Fruit fly (Drosophila melanogaster): Measurements from ENCODE around the gene Osi13.

DNA sequence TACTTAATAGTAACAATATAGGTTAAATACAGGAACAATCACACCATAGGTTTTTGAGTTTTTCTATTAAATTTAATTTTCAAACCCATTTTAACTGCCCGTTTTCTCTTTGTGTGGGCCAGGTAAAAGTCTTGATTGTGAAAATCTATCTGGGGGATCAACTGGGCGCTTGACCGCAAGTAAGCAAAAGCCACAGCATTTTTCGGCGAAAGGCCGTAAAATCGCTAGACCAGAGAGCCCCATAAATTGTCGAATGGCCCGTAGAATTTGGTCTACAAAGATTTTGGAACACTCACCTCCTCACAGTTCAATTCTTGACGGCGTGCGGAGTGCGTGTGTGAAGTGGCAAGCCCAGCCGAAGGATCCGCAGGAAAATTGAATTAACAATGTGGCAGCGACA lies 4.1 kb upstream of the Osi13 start, which contains the start of gene CG15594:
- TF ChIP-seq CG3838 (GFP tag; optimal IDR thresholded peaks at IDR 0.05) = no peak
- TF ChIP-seq gcm2 (GFP tag; optimal IDR thresholded peaks at IDR 0.05) = no peak
- no peak for TF ChIP-seq pan (optimal IDR thresholded peaks at IDR 0.05)
- TF ChIP-seq pan (GFP tag; optimal IDR thresholded peaks at IDR 0.05 in 1 of 2, IDR thresholded peaks at IDR 0.05 in 1 of 2) = no peak
- no peak for TF ChIP-seq Camta (GFP tag; optimal IDR thresholded peaks at IDR 0.05)
- no peak for TF ChIP-seq chn (GFP tag; optimal IDR thresholded peaks at IDR 0.05)
- TF ChIP-seq CG18476 (GFP tag; optimal IDR thresholded peaks at IDR 0.05) = no peak
- no peak for TF ChIP-seq CG30431 (GFP tag; optimal IDR thresholded peaks at IDR 0.05)
- no peak for TF ChIP-seq crol (GFP tag; IDR thresholded peaks at IDR 0.05)
- TF ChIP-seq gce (GFP tag; IDR thresholded peaks at IDR 0.05) = no peak
- TF ChIP-seq sc (optimal IDR thresholded peaks at IDR 0.05) = no peak
- TF ChIP-seq sc (GFP tag; optimal IDR thresholded peaks at IDR 0.05) = no peak
- no peak for TF ChIP-seq psq (GFP tag; optimal IDR thresholded peaks at IDR 0.05)

All from whole organism, embryonic.